Worm (Caenorhabditis elegans): ENCODE data around the gene fsn-1.

DNA sequence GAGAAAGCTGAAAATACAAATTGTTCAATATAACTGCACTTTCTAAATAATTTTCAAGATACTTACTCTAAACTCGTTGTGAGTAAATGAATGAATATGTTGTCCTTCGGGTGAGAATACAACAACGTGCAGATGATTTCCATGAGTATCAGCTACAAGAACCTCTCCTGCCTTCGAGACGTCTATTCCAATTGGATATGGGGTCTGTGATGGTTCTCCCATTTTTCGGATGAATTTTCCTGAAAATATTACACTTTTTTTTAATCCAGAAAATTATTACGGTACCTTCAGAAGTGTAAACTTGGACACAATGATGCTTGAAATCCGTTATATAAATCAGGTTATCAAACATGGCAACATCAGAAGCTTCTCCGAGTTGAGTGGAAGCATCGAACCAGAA is 41.8 kb upstream of the fsn-1 start:
- TF ChIP-seq him-1 (tag; optimal IDR thresholded peaks at IDR 0.05) (no peak), W03F9.2 (tag; optimal IDR thresholded peaks at IDR 0.05) (no peak)

Measured in whole organism, L4/young adult.